1 fruit fly cellular context compared by ENCODE assay signal in the genomic region with DNA sequence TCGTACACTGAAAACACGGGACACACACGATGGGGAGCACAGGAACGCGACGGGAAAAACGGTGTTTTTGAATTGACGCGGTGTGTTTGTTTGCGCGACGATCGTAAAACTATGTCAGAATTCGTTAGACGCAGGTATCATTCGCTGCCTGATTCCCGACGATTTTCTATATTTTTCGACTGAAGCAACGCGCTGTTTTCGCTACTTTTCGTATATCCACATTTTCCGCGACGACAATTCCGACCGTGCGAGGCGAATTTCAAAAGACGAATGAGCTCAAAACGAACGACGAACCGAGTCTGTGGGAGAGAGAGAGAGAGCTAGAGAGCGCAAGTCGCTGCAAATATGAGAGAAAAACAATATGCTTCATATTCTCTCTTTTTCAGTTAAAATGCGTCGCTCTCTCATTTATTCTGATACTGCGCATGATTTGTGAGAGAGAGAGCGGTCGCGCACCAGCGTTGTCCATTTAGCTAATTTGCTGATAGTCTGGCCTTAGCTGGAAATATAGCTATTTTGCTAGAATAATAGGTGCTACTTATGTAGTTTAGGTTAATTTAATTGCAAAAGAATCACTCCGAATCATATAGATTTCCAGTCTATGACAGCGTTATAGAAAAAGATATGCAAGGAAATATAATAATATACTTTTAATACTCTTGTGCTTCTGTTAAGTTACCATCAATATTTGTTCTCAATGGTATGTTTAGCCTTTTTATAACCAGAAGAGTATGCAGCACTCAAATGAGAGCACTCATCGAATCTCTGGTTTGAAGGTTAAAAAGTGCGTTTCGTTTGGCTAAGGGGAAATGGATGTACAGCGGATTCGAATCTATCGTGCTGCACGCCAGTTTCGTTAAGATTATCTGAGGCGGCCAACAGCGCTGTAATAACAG.
TF ChIP-seq lines count a peak whose summit lies in the region.

TSS of gene Ten-m (minus strand) at position 274 of the 896 bp plus-strand sequence.

TF ChIP-seq in whole organism, embryonic, 481 proteins besides CTCF, POLR2A, EP300 and RAD21 (continued from another document and continues in another):
- TF ChIP-seq MBD-R2 (GFP tag; IDR thresholded peaks at IDR 0.05; lab: Robert Waterston, UW) (0 out of 2 replicates have a peak, but pooled peaks have one; percentile 6), Six4 (GFP tag; optimal IDR thresholded peaks at IDR 0.05; lab: Kevin White, UChicago) (no peak), CG10366 (GFP tag; IDR thresholded peaks at IDR 0.05; lab: Robert Waterston, UW) (no peak), CG10543 (GFP tag; optimal IDR thresholded peaks at IDR 0.05; lab: Kevin White, UChicago) (peak; percentile 80), dysf (GFP tag; IDR thresholded peaks at IDR 0.05; lab: Robert Waterston, UW) (no peak), CG2116 (GFP tag; optimal IDR thresholded peaks at IDR 0.05; lab: Kevin White, UChicago) (no peak), nau (GFP tag; optimal IDR thresholded peaks at IDR 0.05; lab: Kevin White, UChicago) (peak; percentile 50), peb (GFP tag; IDR thresholded peaks at IDR 0.05; lab: Robert Waterston, UW) (no peak), Sry-β (GFP tag; optimal IDR thresholded peaks at IDR 0.05; lab: Kevin White, UChicago) (peak; percentile 100), Bgb (GFP tag; IDR thresholded peaks at IDR 0.05; lab: Robert Waterston, UW; ENCODE audit: partially characterized antibody) (peak; percentile 49; the same call in 1 of the 2 replicates), bbx (GFP tag; IDR thresholded peaks at IDR 0.05; lab: Robert Waterston, UW; ENCODE audit: partially characterized antibody) (peak; percentile 42; the same call in 1 of the 2 replicates), Awh (GFP tag; IDR thresholded peaks at IDR 0.05; lab: Robert Waterston, UW) (0 out of 2 replicates have a peak, but pooled peaks have one; percentile 25), disco-r (GFP tag; optimal IDR thresholded peaks at IDR 0.05; lab: Kevin White, UChicago) (no peak), Ets65A (GFP tag; lab: Kevin White, UChicago) (no peak), CG2199 (GFP tag; IDR thresholded peaks at IDR 0.05; lab: Robert Waterston, UW) (peak; percentile 84), aop (GFP tag; IDR thresholded peaks at IDR 0.05; lab: Robert Waterston, UW) (no peak), CG1832 (GFP tag; optimal IDR thresholded peaks at IDR 0.05; lab: Kevin White, UChicago) (no peak), Sox100B (GFP tag; optimal IDR thresholded peaks at IDR 0.05; lab: Kevin White, UChicago) (peak; percentile 49), CG17186 (GFP tag; optimal IDR thresholded peaks at IDR 0.05; lab: Kevin White, UChicago) (no peak), CG18262 (tag; optimal IDR thresholded peaks at IDR 0.05; lab: Kevin White, UChicago) (peak; percentile 43), pb (GFP tag; optimal IDR thresholded peaks at IDR 0.05; lab: Kevin White, UChicago) (peak; percentile 33), mam (GFP tag; optimal IDR thresholded peaks at IDR 0.05; lab: Kevin White, UChicago) (peak; percentile 23), sd (tag; optimal IDR thresholded peaks at IDR 0.05; lab: Kevin White, UChicago) (peak; percentile 77), zf30C (GFP tag; optimal IDR thresholded peaks at IDR 0.05; lab: Kevin White, UChicago) (peak; percentile 61), HLH4C (GFP tag; IDR thresholded peaks at IDR 0.05; lab: Robert Waterston, UW; ENCODE audit: partially characterized antibody) (0 out of 3 replicates have a peak, but pooled peaks have one; percentile 44), chn (GFP tag; optimal IDR thresholded peaks at IDR 0.05; lab: Kevin White, UChicago) (no peak), CG31365 (tag; optimal IDR thresholded peaks at IDR 0.05; lab: Kevin White, UChicago) (peak; percentile 7), Max (GFP tag; optimal IDR thresholded peaks at IDR 0.05; lab: Kevin White, UChicago) (peak; percentile 41), CG9797 (GFP tag; optimal IDR thresholded peaks at IDR 0.05; lab: Kevin White, UChicago) (no peak), CG8388 (GFP tag; optimal IDR thresholded peaks at IDR 0.05; lab: Kevin White, UChicago) (no peak), hth (optimal IDR thresholded peaks at IDR 0.05; lab: Kevin White, UChicago) (no peak), Bdp1 (GFP tag; optimal IDR thresholded peaks at IDR 0.05; lab: Kevin White, UChicago) (no peak), CG8281 (tag; optimal IDR thresholded peaks at IDR 0.05; lab: Kevin White, UChicago) (peak; percentile 49), pzg (GFP tag; optimal IDR thresholded peaks at IDR 0.05; lab: Kevin White, UChicago) (no peak), CG3065 (GFP tag; optimal IDR thresholded peaks at IDR 0.05; lab: Kevin White, UChicago) (no peak), CG2120 (GFP tag; optimal IDR thresholded peaks at IDR 0.05; lab: Kevin White, UChicago) (peak; percentile 41), CG12071 (GFP tag; optimal IDR thresholded peaks at IDR 0.05; lab: Kevin White, UChicago) (peak; percentile 63), CG12155 (GFP tag; optimal IDR thresholded peaks at IDR 0.05; lab: Kevin White, UChicago) (peak; percentile 13), CG17361 (GFP tag; IDR thresholded peaks at IDR 0.05; lab: Robert Waterston, UW) (peak; percentile 63; the same call in 2 of the 3 replicates), CG2875 (GFP tag; optimal IDR thresholded peaks at IDR 0.05; lab: Kevin White, UChicago) (no peak), fd64A (GFP tag; optimal IDR thresholded peaks at IDR 0.05; lab: Kevin White, UChicago) (no peak), pfk (GFP tag; optimal IDR thresholded peaks at IDR 0.05; lab: Kevin White, UChicago) (peak; percentile 13), so (GFP tag; IDR thresholded peaks at IDR 0.05; lab: Robert Waterston, UW) (peak; percentile 25; the same call in 1 of the 3 replicates), cg (GFP tag; optimal IDR thresholded peaks at IDR 0.05; lab: Kevin White, UChicago) (no peak), kni (GFP tag; optimal IDR thresholded peaks at IDR 0.05; lab: Kevin White, UChicago) (peak; percentile 100), odd (GFP tag; optimal IDR thresholded peaks at IDR 0.05; lab: Kevin White, UChicago) (no peak), btn (GFP tag; optimal IDR thresholded peaks at IDR 0.05; lab: Kevin White, UChicago) (no peak), Hr51 (GFP tag; optimal IDR thresholded peaks at IDR 0.05; lab: Kevin White, UChicago) (peak in 1 of 2 experiments; percentile 56), CG13424 (tag; optimal IDR thresholded peaks at IDR 0.05; lab: Kevin White, UChicago) (peak; percentile 62), crp (GFP tag; optimal IDR thresholded peaks at IDR 0.05; lab: Kevin White, UChicago) (no peak), oc (tag; optimal IDR thresholded peaks at IDR 0.05; lab: Kevin White, UChicago) (peak; percentile 25), CG13775 (GFP tag; optimal IDR thresholded peaks at IDR 0.05; lab: Kevin White, UChicago) (peak; percentile 32), vnd (GFP tag; IDR thresholded peaks at IDR 0.05; lab: Robert Waterston, UW; ENCODE audit: partially characterized antibody) (no peak), Meics (GFP tag; optimal IDR thresholded peaks at IDR 0.05; lab: Kevin White, UChicago) (peak; percentile 50), Tbp (GFP tag; optimal IDR thresholded peaks at IDR 0.05; lab: Kevin White, UChicago) (peak; percentile 96), MESR4 (GFP tag; optimal IDR thresholded peaks at IDR 0.05; lab: Kevin White, UChicago) (no peak), psq (GFP tag; optimal IDR thresholded peaks at IDR 0.05; lab: Kevin White, UChicago) (no peak), ken (GFP tag; IDR thresholded peaks at IDR 0.05; lab: Robert Waterston, UW) (no peak), CG18599 (GFP tag; optimal IDR thresholded peaks at IDR 0.05; lab: Kevin White, UChicago) (peak; percentile 28), Hr78 (GFP tag; optimal IDR thresholded peaks at IDR 0.05; lab: Kevin White, UChicago) (peak in 1 of 2 experiments; percentile 73), Mrtf (GFP tag; IDR thresholded peaks at IDR 0.05; lab: Robert Waterston, UW) (no peak), Stat92E (GFP tag; optimal IDR thresholded peaks at IDR 0.05; lab: Kevin White, UChicago) (peak in 1 of 3 experiments; percentile 85), CG2712 (tag; optimal IDR thresholded peaks at IDR 0.05; lab: Kevin White, UChicago) (peak; percentile 41), Sin3A (optimal IDR thresholded peaks at IDR 0.05; lab: Kevin White, UChicago) (no peak), CG12219 (GFP tag; optimal IDR thresholded peaks at IDR 0.05; lab: Kevin White, UChicago) (peak; percentile 6), D (optimal IDR thresholded peaks at IDR 0.05; lab: Kevin White, UChicago) (peak; percentile 81), D (GFP tag; optimal IDR thresholded peaks at IDR 0.05; lab: Kevin White, UChicago) (no peak), scrt (GFP tag; optimal IDR thresholded peaks at IDR 0.05; lab: Kevin White, UChicago) (peak; percentile 38), kay (GFP tag; optimal IDR thresholded peaks at IDR 0.05; lab: Kevin White, UChicago) (no peak), CG12769 (tag; optimal IDR thresholded peaks at IDR 0.05; lab: Kevin White, UChicago) (peak; percentile 82), grn (GFP tag; optimal IDR thresholded peaks at IDR 0.05; lab: Kevin White, UChicago) (peak; percentile 51), stc (GFP tag; IDR thresholded peaks at IDR 0.05; lab: Robert Waterston, UW) (peak; percentile 34; the same call in 1 of the 2 replicates), CG18476 (GFP tag; optimal IDR thresholded peaks at IDR 0.05; lab: Kevin White, UChicago) (no peak), nerfin-1 (tag; optimal IDR thresholded peaks at IDR 0.05; lab: Kevin White, UChicago) (no peak), pita (GFP tag; optimal IDR thresholded peaks at IDR 0.05; lab: Kevin White, UChicago) (no peak), CG4360 (GFP tag; IDR thresholded peaks at IDR 0.05; lab: Robert Waterston, UW) (peak; percentile 52; the same call in 1 of the 2 replicates), CG12659 (GFP tag; optimal IDR thresholded peaks at IDR 0.05; lab: Kevin White, UChicago) (peak; percentile 16), CG13287 (GFP tag; IDR thresholded peaks at IDR 0.05; lab: Robert Waterston, UW; ENCODE audit: partially characterized antibody) (peak; percentile 44; the same call in 1 of the 2 replicates), CG14441 (GFP tag; IDR thresholded peaks at IDR 0.05; lab: Robert Waterston, UW) (no peak; the same call in 1 of the 2 replicates), CG9609 (GFP tag; optimal IDR thresholded peaks at IDR 0.05; lab: Kevin White, UChicago) (no peak), dmrt11E (tag; optimal IDR thresholded peaks at IDR 0.05; lab: Kevin White, UChicago) (peak; percentile 52), Doc3 (GFP tag; IDR thresholded peaks at IDR 0.05; lab: Robert Waterston, UW; ENCODE audit: partially characterized antibody) (peak; percentile 34; the same call in 1 of the 3 replicates), Nf-YA (GFP tag; IDR thresholded peaks at IDR 0.05; lab: Robert Waterston, UW) (no peak), Mes4 (GFP tag; optimal IDR thresholded peaks at IDR 0.05; lab: Kevin White, UChicago) (no peak), gem (tag; optimal IDR thresholded peaks at IDR 0.05; lab: Kevin White, UChicago) (peak; percentile 40), Hmr (GFP tag; optimal IDR thresholded peaks at IDR 0.05; lab: Kevin White, UChicago) (peak; percentile 28), eyg (GFP tag; optimal IDR thresholded peaks at IDR 0.05; lab: Kevin White, UChicago) (no peak), Nf-YC (tag; optimal IDR thresholded peaks at IDR 0.05; lab: Kevin White, UChicago) (peak; percentile 68), CG31441 (GFP tag; IDR thresholded peaks at IDR 0.05; lab: Robert Waterston, UW) (peak; percentile 60; the same call in 1 of the 2 replicates), cato (GFP tag; optimal IDR thresholded peaks at IDR 0.05; lab: Kevin White, UChicago; ENCODE audit: borderline replicate concordance) (no peak), CG11085 (GFP tag; IDR thresholded peaks at IDR 0.05; lab: Robert Waterston, UW) (no peak), tio (GFP tag; optimal IDR thresholded peaks at IDR 0.05; lab: Kevin White, UChicago) (no peak), Fer3 (tag; optimal IDR thresholded peaks at IDR 0.05; lab: Kevin White, UChicago) (no peak), CG7963 (GFP tag; IDR thresholded peaks at IDR 0.05; lab: Robert Waterston, UW; ENCODE audit: partially characterized antibody) (no peak), H2.0 (GFP tag; IDR thresholded peaks at IDR 0.05; lab: Robert Waterston, UW) (no peak), dati (GFP tag; IDR thresholded peaks at IDR 0.05; lab: Robert Waterston, UW) (no peak), CG16863 (GFP tag; optimal IDR thresholded peaks at IDR 0.05; lab: Kevin White, UChicago) (no peak), fd102C (GFP tag; optimal IDR thresholded peaks at IDR 0.05; lab: Kevin White, UChicago) (no peak), Med (GFP tag; lab: Kevin White, UChicago) (peak; percentile 87), wdn (GFP tag; IDR thresholded peaks at IDR 0.05; lab: Robert Waterston, UW) (no peak), da (GFP tag; optimal IDR thresholded peaks at IDR 0.05; lab: Kevin White, UChicago) (no peak), Bteb2 (GFP tag; optimal IDR thresholded peaks at IDR 0.05; lab: Kevin White, UChicago) (no peak), Usf (GFP tag; optimal IDR thresholded peaks at IDR 0.05; lab: Kevin White, UChicago) (no peak), Xbp1 (GFP tag; optimal IDR thresholded peaks at IDR 0.05; lab: Kevin White, UChicago) (no peak), CG10654 (GFP tag; optimal IDR thresholded peaks at IDR 0.05; lab: Kevin White, UChicago) (no peak), fd3F (GFP tag; optimal IDR thresholded peaks at IDR 0.05; lab: Kevin White, UChicago) (no peak), pan (optimal IDR thresholded peaks at IDR 0.05; lab: Kevin White, UChicago) (no peak), pan (GFP tag; optimal IDR thresholded peaks at IDR 0.05 in 1 of 2, IDR thresholded peaks at IDR 0.05 in 1 of 2) (peak in 1 of 2 experiments; percentile 36), hbn (GFP tag; IDR thresholded peaks at IDR 0.05; lab: Robert Waterston, UW; ENCODE audit: partially characterized antibody) (0 out of 2 replicates have a peak, but pooled peaks have one; percentile 13), CG34376 (GFP tag; optimal IDR thresholded peaks at IDR 0.05; lab: Kevin White, UChicago) (peak; percentile 35), BEAF-32 (GFP tag; optimal IDR thresholded peaks at IDR 0.05; lab: Kevin White, UChicago) (no peak), grau (tag; optimal IDR thresholded peaks at IDR 0.05; lab: Kevin White, UChicago) (peak; percentile 58), CG12236 (GFP tag; optimal IDR thresholded peaks at IDR 0.05; lab: Kevin White, UChicago) (peak; percentile 22), TFAM (GFP tag; optimal IDR thresholded peaks at IDR 0.05; lab: Kevin White, UChicago) (no peak), klu (GFP tag; IDR thresholded peaks at IDR 0.05; lab: Robert Waterston, UW) (no peak), CG2202 (tag; optimal IDR thresholded peaks at IDR 0.05; lab: Kevin White, UChicago) (no peak), mld (GFP tag; IDR thresholded peaks at IDR 0.05; lab: Robert Waterston, UW; ENCODE audit: partially characterized antibody) (no peak), Optix (GFP tag; IDR thresholded peaks at IDR 0.05; lab: Robert Waterston, UW) (no peak), dmrt99B (tag; optimal IDR thresholded peaks at IDR 0.05; lab: Kevin White, UChicago) (peak; percentile 35)
